Worm (Caenorhabditis elegans): Measurements from ENCODE around the gene Y59A8B.21.
A peak's percentile ranks its signal among the peaks of the same experiment; 100 is the strongest.

Y59A8B.21 gene

DNA sequence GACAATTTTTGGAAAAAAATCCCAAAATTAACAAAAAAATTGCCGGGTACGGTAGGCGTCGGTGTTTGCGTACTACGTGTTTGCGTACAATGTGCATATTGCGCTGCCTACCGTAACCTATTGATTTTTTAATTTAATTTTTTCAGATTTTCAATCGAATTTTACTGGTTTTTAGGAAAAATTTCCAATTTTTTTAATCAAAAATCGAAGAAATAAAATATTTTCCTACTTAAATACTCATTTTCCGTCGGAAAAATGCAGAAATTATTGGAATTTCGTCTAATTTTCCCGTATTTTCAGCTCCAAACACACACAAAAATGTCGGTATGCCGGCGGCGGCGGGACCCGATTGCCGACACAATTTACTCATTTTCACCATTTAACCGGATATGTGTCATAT lies at the start of gene Y59A8B.21:
TSS of gene Y59A8B.21 (plus strand) at position 301 of the 400 bp plus-strand sequence.
- no peak for TF ChIP-seq dao-5 (tag; optimal IDR thresholded peaks at IDR 0.05)
- no peak for TF ChIP-seq W03F9.2 (tag; optimal IDR thresholded peaks at IDR 0.05)
- TF ChIP-seq him-1 (tag; optimal IDR thresholded peaks at IDR 0.05), result no peak

ce11 chrV:17938978-17939377 lies 47.1 kb upstream of the Y59A8B.21 start:
- TF ChIP-seq dao-5 (tag; optimal IDR thresholded peaks at IDR 0.05), result no peak
- TF ChIP-seq W03F9.2 (tag; optimal IDR thresholded peaks at IDR 0.05), result no peak
- TF ChIP-seq him-1 (tag; optimal IDR thresholded peaks at IDR 0.05), result no peak

DNA sequence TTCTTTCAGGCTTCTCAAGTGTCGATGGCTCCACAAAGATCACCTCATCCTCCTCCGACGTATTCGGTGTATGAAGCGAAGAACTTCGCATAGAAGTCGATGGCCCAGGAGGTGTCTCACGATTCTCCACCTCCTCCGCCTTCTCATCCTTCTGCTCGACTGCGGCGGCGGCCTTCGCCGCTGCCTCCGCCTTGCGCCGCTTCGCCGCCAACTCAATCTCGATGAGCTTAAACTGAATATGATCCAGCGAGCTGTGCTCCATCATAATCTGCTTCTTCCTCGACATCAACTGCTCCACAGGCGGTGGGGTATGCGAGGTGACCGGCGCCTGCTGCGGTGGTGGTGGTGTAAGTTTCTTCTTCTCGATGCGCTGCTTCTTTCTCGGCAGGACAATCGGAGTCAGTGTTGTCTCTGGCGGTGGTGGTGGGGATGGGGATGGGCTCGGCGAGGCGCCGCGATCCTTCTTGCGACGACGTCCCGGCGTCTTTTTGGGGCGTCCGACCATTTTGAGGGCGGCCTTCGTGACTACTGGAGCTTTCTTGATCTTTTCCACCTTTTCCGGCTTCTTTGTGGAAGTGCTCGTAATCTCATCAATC lies 42.1 kb upstream of the Y59A8B.21 start:
- TF ChIP-seq dao-5 (tag; optimal IDR thresholded peaks at IDR 0.05) (no peak), W03F9.2 (tag; optimal IDR thresholded peaks at IDR 0.05) (no peak), him-1 (tag; optimal IDR thresholded peaks at IDR 0.05) (no peak)

DNA sequence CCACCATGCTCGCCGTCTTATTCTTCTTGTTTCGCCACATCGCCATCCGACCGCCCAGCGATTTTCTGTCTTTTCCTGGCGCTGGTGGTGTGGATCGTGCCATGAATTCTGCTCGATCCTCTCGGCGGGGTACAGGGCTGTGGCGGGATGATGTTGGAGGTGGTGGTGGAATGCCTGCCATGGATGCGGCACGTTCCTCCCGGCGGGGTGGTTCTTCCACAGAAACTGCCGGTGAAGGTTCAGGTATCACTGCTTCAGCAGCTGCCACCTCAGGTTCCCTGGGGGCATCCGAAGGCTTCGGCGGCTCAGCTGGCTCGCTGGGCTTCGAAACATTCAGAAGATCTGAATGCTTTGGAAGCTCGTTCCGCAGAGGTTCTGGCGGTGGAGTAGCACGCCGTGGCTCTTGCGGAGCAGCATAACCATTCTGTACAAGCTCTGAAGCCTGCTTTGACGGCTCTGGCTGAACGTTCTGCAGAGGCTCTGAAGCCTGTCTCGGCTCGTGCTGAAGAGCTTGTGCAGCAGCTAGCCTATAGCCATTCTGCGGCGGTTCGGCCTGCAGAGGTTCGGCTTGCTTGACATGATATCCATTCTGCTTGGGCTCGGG lies 41.1 kb upstream of the Y59A8B.21 start:
- no peak for TF ChIP-seq dao-5 (tag; optimal IDR thresholded peaks at IDR 0.05)
- no peak for TF ChIP-seq W03F9.2 (tag; optimal IDR thresholded peaks at IDR 0.05)
- TF ChIP-seq him-1 (tag; optimal IDR thresholded peaks at IDR 0.05), result no peak

DNA sequence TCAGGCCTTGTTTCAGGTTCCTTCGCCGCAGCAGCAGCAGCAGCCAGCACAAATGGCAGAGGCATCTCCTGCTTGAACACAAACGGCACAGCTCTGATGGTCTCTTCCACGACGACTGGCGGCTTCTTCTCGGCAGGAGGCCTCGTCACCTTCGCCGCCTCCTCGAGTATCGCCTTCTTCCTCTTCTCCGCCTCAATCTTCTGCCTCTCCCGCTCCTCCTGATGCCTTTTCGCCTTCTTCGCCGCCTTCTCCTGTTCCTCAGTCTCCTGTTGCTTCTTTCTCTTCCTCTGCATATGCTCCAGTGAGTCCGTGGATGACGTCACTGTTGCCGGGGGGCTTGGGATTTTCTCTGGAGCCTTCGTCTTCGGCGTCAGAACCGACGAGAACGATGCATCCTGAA lies 40.6 kb upstream of the Y59A8B.21 start:
- TF ChIP-seq him-1 (tag; optimal IDR thresholded peaks at IDR 0.05) (no peak), W03F9.2 (tag; optimal IDR thresholded peaks at IDR 0.05) (no peak), dao-5 (tag; optimal IDR thresholded peaks at IDR 0.05) (no peak)

- TF ChIP-seq him-1 (tag; optimal IDR thresholded peaks at IDR 0.05) (no peak), W03F9.2 (tag; optimal IDR thresholded peaks at IDR 0.05) (no peak), dao-5 (tag; optimal IDR thresholded peaks at IDR 0.05) (no peak)
Measured at ce11 chrV:17947266-17947665, 38.8 kb upstream of the Y59A8B.21 start.

DNA sequence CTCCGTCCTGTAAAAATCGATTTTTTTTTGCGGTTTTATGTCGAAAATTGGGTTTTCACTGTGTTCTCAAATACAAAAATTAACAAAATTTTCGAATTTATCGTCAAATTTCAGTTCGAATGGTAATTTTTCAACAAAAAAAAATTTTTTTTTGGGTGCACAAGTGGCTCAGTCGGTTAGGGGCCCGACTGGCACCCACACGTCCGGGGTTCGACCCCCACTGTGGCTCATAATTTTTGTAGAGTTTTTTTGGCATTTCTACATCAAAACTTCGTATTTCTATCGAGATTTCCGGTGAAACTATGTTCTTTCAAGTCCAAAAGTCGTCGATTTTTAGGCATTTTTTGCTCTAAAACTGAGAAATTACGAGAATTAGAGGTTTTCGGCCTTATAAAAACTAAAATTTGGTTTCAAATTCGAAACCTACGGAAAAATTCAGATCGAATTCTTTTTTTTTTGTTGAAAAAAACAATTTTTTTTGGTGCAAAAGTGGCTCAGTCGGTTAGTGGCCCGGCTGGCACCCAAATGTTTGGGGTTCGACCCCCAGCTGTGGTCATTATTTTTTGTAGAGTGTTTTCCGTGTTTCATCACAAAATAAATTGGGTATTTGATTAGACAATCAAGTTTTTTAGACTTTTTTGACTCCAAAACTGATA lies 37.9 kb upstream of the Y59A8B.21 start:
- TF ChIP-seq dao-5 (tag; optimal IDR thresholded peaks at IDR 0.05) (no peak), W03F9.2 (tag; optimal IDR thresholded peaks at IDR 0.05) (no peak), him-1 (tag; optimal IDR thresholded peaks at IDR 0.05) (no peak)

DNA sequence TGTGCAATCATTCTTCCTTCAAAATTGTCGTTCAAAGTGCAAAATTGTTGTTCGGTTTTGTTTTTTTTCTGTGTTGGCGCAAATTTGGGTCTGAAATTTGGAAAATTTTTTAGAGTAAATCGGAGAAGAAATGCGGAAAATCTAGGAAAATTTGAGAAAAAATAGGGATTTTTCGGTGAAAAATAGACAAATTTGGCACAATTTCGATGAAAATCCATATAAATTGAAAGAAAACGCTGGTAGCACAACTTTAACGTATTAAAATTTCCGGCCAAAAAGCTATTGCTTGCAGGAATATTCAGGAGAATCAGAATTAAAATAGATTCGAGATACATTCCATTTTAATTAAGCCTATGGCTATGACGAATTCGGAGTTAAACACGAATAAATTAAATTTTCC lies 37.0 kb upstream of the Y59A8B.21 start, which contains the start of gene dpy-21:
TSS of gene dpy-21 (minus strand) at position 101 of the 400 bp plus-strand sequence.
- TF ChIP-seq W03F9.2 (tag; optimal IDR thresholded peaks at IDR 0.05), result no peak
- TF ChIP-seq him-1 (tag; optimal IDR thresholded peaks at IDR 0.05), result no peak

- TF ChIP-seq dao-5 (tag; optimal IDR thresholded peaks at IDR 0.05), result peak; percentile 33
- peak; percentile 62 for TF ChIP-seq W03F9.2 (tag; optimal IDR thresholded peaks at IDR 0.05)
- peak; percentile 73 for TF ChIP-seq him-1 (tag; optimal IDR thresholded peaks at IDR 0.05)
Measured at ce11 chrV:17951172-17951999, 34.7 kb upstream of the Y59A8B.21 start, which contains the start of gene Y59A8B.24. Gene Y59A8B.24, plus strand, starts transcription at chrV:17951949.

DNA sequence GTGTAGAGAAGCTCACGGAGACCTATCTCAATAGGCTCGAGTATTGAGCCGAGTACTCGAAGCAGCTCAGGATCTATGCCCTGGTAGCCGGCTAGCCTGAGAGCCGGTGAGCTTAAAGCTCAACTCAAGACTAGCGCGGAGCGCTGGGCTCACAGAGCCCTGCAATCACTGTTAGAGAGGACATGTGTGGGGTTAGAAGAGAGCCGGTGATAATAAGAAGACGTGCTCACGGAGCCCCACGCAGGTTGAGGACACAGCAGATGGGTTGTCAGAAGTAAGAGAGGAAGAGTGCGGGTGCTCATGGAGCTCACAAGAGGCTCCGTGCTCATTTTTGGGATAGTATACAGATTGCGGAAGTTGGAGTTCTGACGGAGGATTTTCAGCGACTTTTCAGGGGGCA lies 33.8 kb upstream of the Y59A8B.21 start:
- TF ChIP-seq W03F9.2 (tag; optimal IDR thresholded peaks at IDR 0.05) (no peak), dao-5 (tag; optimal IDR thresholded peaks at IDR 0.05) (no peak), him-1 (tag; optimal IDR thresholded peaks at IDR 0.05) (no peak)

DNA sequence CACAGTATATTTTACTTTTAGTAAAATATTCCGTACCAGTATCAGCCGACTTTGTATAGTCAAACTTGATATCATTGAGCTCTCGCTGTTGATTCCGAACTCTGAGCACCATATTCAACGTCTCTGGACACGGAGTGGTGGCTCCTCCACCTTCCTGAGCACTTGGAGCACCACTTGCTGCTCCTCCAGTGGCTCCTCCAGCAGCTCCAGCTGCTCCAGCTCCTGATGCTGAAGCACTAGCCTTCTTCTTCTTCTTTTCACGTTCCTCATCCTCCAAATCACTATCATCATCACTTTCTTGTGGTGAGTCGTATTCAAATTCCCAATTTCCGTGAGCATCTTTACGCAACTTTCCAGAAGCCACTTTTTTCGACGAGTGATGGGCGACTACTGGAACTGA lies 30.0 kb upstream of the Y59A8B.21 start:
- no peak for TF ChIP-seq dao-5 (tag; optimal IDR thresholded peaks at IDR 0.05)
- no peak for TF ChIP-seq W03F9.2 (tag; optimal IDR thresholded peaks at IDR 0.05)
- no peak for TF ChIP-seq him-1 (tag; optimal IDR thresholded peaks at IDR 0.05)

- TF ChIP-seq W03F9.2 (tag; optimal IDR thresholded peaks at IDR 0.05) (no peak), dao-5 (tag; optimal IDR thresholded peaks at IDR 0.05) (no peak), him-1 (tag; optimal IDR thresholded peaks at IDR 0.05) (no peak)
Measured at ce11 chrV:17962500-17962899, 23.6 kb upstream of the Y59A8B.21 start.

DNA sequence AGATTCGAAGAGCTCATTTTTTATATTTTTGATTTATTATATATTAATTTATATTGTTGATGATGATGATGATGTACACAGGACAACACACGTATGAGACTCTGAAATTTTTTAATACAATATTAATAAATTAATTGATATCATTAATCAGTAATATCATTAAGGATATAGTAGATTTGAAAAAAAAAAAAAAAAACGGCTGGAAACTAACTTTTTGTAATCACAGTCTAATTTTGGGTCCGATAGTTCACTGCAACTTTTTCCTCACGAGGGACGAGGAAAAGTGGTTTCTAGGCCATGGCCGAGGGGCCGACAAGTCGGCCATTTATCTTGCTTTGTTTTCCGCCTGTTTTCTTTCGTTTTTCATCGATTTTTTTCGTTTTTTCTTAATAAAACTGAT lies 19.3 kb upstream of the Y59A8B.21 start, which contains the start of gene gck-3:
TSS of gene gck-3 (minus strand) at position 101 of the 400 bp plus-strand sequence.
- TF ChIP-seq dao-5 (tag; optimal IDR thresholded peaks at IDR 0.05) (no peak), W03F9.2 (tag; optimal IDR thresholded peaks at IDR 0.05) (no peak)
